Fruit fly (Drosophila melanogaster) whole organism, embryonic: Measurements from ENCODE around the gene Hr4.

Experiments used
- Adf1 ChIP-seq: fragments of 200-800 bp; sonication (Bioruptor generic); IDR thresholded peaks from 2 replicates; pipeline ENCODE4 v1.3.6; 2022; ENCODE audit warnings: missing biosample characterization, missing genetic modification characterization
- Atf6 ChIP-seq: fragments of 200-800 bp; sonication (Bioruptor generic); IDR thresholded peaks from 2 replicates; pipeline ENCODE4 v1.3.6; 2022; ENCODE audit warnings: missing biosample characterization, missing genetic modification characterization
- CG10267 ChIP-seq: fragments of 200-800 bp; sonication (Bioruptor generic); optimal IDR thresholded peaks from 2 replicates; lab custom pipeline; 2018; ENCODE audit warnings: missing biosample characterization, mild to moderate bottlenecking, missing genetic modification characterization, moderate library complexity
- CG10274 ChIP-seq: fragments of 200-800 bp; sonication (Bioruptor generic); optimal IDR thresholded peaks from 3 replicates; lab custom pipeline; 2017; ENCODE audit warnings: missing biosample characterization, mild to moderate bottlenecking, missing genetic modification characterization
- CG10565 ChIP-seq: fragments of 200-800 bp; sonication (Bioruptor generic); optimal IDR thresholded peaks from 3 replicates; lab custom pipeline; 2016; ENCODE audit warnings: missing biosample characterization, mild to moderate bottlenecking, missing genetic modification characterization
- CG11723 ChIP-seq: fragments of 200-800 bp; sonication (Bioruptor generic); optimal IDR thresholded peaks from 2 replicates; lab custom pipeline; 2017; ENCODE audit warnings: missing biosample characterization, mild to moderate bottlenecking, missing genetic modification characterization
- CG13894 ChIP-seq: fragments of 200-800 bp; sonication (Bioruptor generic); optimal IDR thresholded peaks from 3 replicates; lab custom pipeline; 2018; ENCODE audit warnings: missing biosample characterization, mild to moderate bottlenecking, missing genetic modification characterization, moderate library complexity
- CG14667 ChIP-seq: fragments of 200-800 bp; sonication (Bioruptor generic); IDR thresholded peaks from 2 replicates; pipeline ENCODE4 v1.3.6; 2022; ENCODE audit warnings: missing biosample characterization, missing genetic modification characterization
- CG15073 ChIP-seq: fragments of 200-800 bp; sonication (Bioruptor generic); optimal IDR thresholded peaks from 2 replicates; lab custom pipeline; 2016; ENCODE audit warnings: missing biosample characterization, missing genetic modification characterization
- CG17912 ChIP-seq: fragments of 200-800 bp; sonication (Bioruptor generic); optimal IDR thresholded peaks from 2 replicates; lab custom pipeline; 2018; ENCODE audit warnings: missing biosample characterization, mild to moderate bottlenecking, missing genetic modification characterization
- CG2120 ChIP-seq: fragments of 200-800 bp; sonication (Bioruptor generic); optimal IDR thresholded peaks from 3 replicates; lab custom pipeline; 2016; ENCODE audit warnings: missing biosample characterization, missing genetic modification characterization
- CG3163 ChIP-seq: fragments of 200-800 bp; sonication (Bioruptor generic); optimal IDR thresholded peaks from 3 replicates; lab custom pipeline; 2016; ENCODE audit warnings: missing biosample characterization, missing genetic modification characterization
- CG5245 ChIP-seq: fragments of 200-800 bp; sonication (Bioruptor generic); optimal IDR thresholded peaks from 3 replicates; lab custom pipeline; 2016; ENCODE audit warnings: missing biosample characterization, missing genetic modification characterization
- CG6683 ChIP-seq: fragments of 200-800 bp; sonication (Bioruptor generic); optimal IDR thresholded peaks from 2 replicates; lab custom pipeline; 2017; ENCODE audit warnings: missing biosample characterization, mild to moderate bottlenecking, missing genetic modification characterization, missing genetic modification reagents
- CG7786 ChIP-seq: fragments of 200-800 bp; sonication (Bioruptor generic); optimal IDR thresholded peaks from 2 replicates; lab custom pipeline; 2016; ENCODE audit warnings: missing biosample characterization, missing genetic modification characterization
- CG9727 ChIP-seq: fragments of 200-800 bp; sonication (Bioruptor generic); optimal IDR thresholded peaks from 3 replicates; lab custom pipeline; 2017; ENCODE audit warnings: missing biosample characterization, mild to moderate bottlenecking, missing genetic modification characterization
- CHES-1-like ChIP-seq: fragments of 200-800 bp; sonication (Bioruptor generic); optimal IDR thresholded peaks from 2 replicates; lab custom pipeline; 2016; ENCODE audit warnings: missing biosample characterization, missing genetic modification characterization
- Dbx ChIP-seq: fragments of 200-800 bp; sonication (Bioruptor generic); IDR thresholded peaks from 3 replicates; pipeline ENCODE4 v1.3.6; 2022; ENCODE audit warnings: missing biosample characterization, missing genetic modification characterization
- E2f2 ChIP-seq: fragments of 200-800 bp; sonication (Bioruptor generic); IDR thresholded peaks from 2 replicates; pipeline ENCODE4 v1.3.6; 2022; ENCODE audit warnings: missing biosample characterization, missing genetic modification characterization
- Ets97D ChIP-seq: fragments of 200-800 bp; sonication (Bioruptor generic); optimal IDR thresholded peaks from 3 replicates; lab custom pipeline; 2016; ENCODE audit warnings: missing biosample characterization, missing genetic modification characterization
- Fer2 ChIP-seq: fragments of 200-800 bp; sonication (Bioruptor generic); optimal IDR thresholded peaks from 2 replicates; lab custom pipeline; 2018; ENCODE audit warnings: missing biosample characterization, mild to moderate bottlenecking, missing genetic modification characterization, moderate library complexity
- Hand ChIP-seq: fragments of 200-800 bp; sonication (Bioruptor generic); optimal IDR thresholded peaks from 2 replicates; lab custom pipeline; 2017; ENCODE audit warnings: mild to moderate bottlenecking, missing biosample characterization, missing genetic modification reagents, missing genetic modification characterization
- HmgZ ChIP-seq: fragments of 200-800 bp; sonication (Bioruptor generic); optimal IDR thresholded peaks from 2 replicates; lab custom pipeline; 2018; ENCODE audit warnings: missing biosample characterization, mild to moderate bottlenecking, missing genetic modification characterization
- Hr51 ChIP-seq, 2 experiments: fragments of 200-800 bp; sonication (Bioruptor generic); optimal IDR thresholded peaks; 2 replicates in 1 of 2; 3 replicates in 1 of 2; lab custom pipeline; 2016 to 2018; ENCODE audit warnings: missing biosample characterization in 2 of 2, missing genetic modification characterization in 2 of 2, mild to moderate bottlenecking in 1 of 2, moderate library complexity in 1 of 2
- Jarid2 ChIP-seq: fragments of 200-800 bp; sonication (Bioruptor generic); optimal IDR thresholded peaks from 3 replicates; lab custom pipeline; 2017; ENCODE audit warnings: mild to moderate bottlenecking, missing biosample characterization, missing genetic modification reagents, missing genetic modification characterization
- Myb ChIP-seq: fragments of 200-800 bp; sonication (Bioruptor generic); optimal IDR thresholded peaks from 2 replicates; lab custom pipeline; 2016; ENCODE audit warnings: missing biosample characterization, missing genetic modification characterization
- NC2α ChIP-seq: fragments of 200-800 bp; sonication (Bioruptor generic); optimal IDR thresholded peaks from 2 replicates; lab custom pipeline; 2016; ENCODE audit warnings: missing biosample characterization, missing genetic modification characterization
- Optix ChIP-seq: fragments of 200-800 bp; sonication (Bioruptor generic); IDR thresholded peaks from 3 replicates; pipeline ENCODE4 v1.3.6; 2022; ENCODE audit warnings: missing biosample characterization, missing genetic modification characterization
- Poxn ChIP-seq: fragments of 200-800 bp; sonication (Bioruptor generic); IDR thresholded peaks from 2 replicates; pipeline ENCODE4 v1.3.6; 2022; ENCODE audit warnings: missing biosample characterization, missing genetic modification characterization
- Ptx1 ChIP-seq: fragments of 200-800 bp; sonication (Bioruptor generic); IDR thresholded peaks from 2 replicates; pipeline ENCODE4 v1.3.6; 2022; ENCODE audit warnings: missing biosample characterization, missing genetic modification characterization
- Ravus ChIP-seq: fragments of 200-800 bp; sonication (Bioruptor generic); IDR thresholded peaks from 2 replicates; pipeline ENCODE4 v1.3.6; 2022; ENCODE audit warnings: missing biosample characterization, missing genetic modification characterization
- Scr ChIP-seq: fragments of 200-800 bp; sonication (Bioruptor generic); IDR thresholded peaks from 2 replicates; pipeline ENCODE4 v1.3.6; 2022; ENCODE audit warnings: missing biosample characterization, missing genetic modification characterization; ENCODE audit not compliant: partially characterized antibody
- Sin3A ChIP-seq: fragments of >200 bp; optimal IDR thresholded peaks from 2 replicates; lab custom pipeline; 2018
- Six4 ChIP-seq: fragments of 200-800 bp; sonication (Bioruptor generic); optimal IDR thresholded peaks from 2 replicates; lab custom pipeline; 2016; ENCODE audit warnings: missing biosample characterization, missing genetic modification characterization
- bcd ChIP-seq: fragments of 200-800 bp; sonication (Bioruptor generic); optimal IDR thresholded peaks from 2 replicates; lab custom pipeline; 2017; ENCODE audit warnings: missing biosample characterization, mild to moderate bottlenecking, missing genetic modification characterization
- cwo ChIP-seq: fragments of 200-800 bp; sonication (Bioruptor generic); optimal IDR thresholded peaks from 3 replicates; lab custom pipeline; 2017; ENCODE audit warnings: missing biosample characterization, missing genetic modification characterization, mild to moderate bottlenecking, moderate library complexity, missing genetic modification reagents
- en ChIP-seq: fragments of 200-800 bp; sonication (Bioruptor generic); optimal IDR thresholded peaks from 2 replicates; lab custom pipeline; 2016; ENCODE audit warnings: missing biosample characterization, missing genetic modification characterization
- exex ChIP-seq: fragments of 200-800 bp; sonication (Bioruptor generic); optimal IDR thresholded peaks from 4 replicates; lab custom pipeline; 2018; ENCODE audit warnings: missing biosample characterization, mild to moderate bottlenecking, missing genetic modification characterization, moderate library complexity
- fru ChIP-seq: fragments of >200 bp; optimal IDR thresholded peaks from 2 replicates; lab custom pipeline; 2017
- kay ChIP-seq: fragments of 200-800 bp; sonication (Bioruptor generic); optimal IDR thresholded peaks from 2 replicates; lab custom pipeline; 2016; ENCODE audit warnings: missing biosample characterization, missing genetic modification characterization
- knrl ChIP-seq: fragments of 200-800 bp; sonication (Bioruptor generic); IDR thresholded peaks from 3 replicates; pipeline ENCODE4 v1.3.6; 2022; ENCODE audit warnings: missing biosample characterization, missing genetic modification characterization; ENCODE audit not compliant: partially characterized antibody
- org-1 ChIP-seq: fragments of 200-800 bp; sonication (Bioruptor generic); optimal IDR thresholded peaks from 2 replicates; lab custom pipeline; 2017; ENCODE audit warnings: missing biosample characterization, missing genetic modification characterization
- pan ChIP-seq, 4 experiments: fragments of >200 bp in 3 of 4; fragments of 200-800 bp in 1 of 4; sonication (Bioruptor generic) in 1 of 4; optimal IDR thresholded peaks in 3 of 4; IDR thresholded peaks in 1 of 4; 2 replicates each; pipeline versions ENCODE4 v1.3.6 to Lab custom; 2017 to 2022; ENCODE audit warnings: missing biosample characterization in 2 of 4, missing genetic modification characterization in 2 of 4, mixed read lengths in 1 of 4
- pzg ChIP-seq: fragments of 200-800 bp; sonication (Bioruptor generic); optimal IDR thresholded peaks from 3 replicates; lab custom pipeline; 2018; ENCODE audit warnings: missing biosample characterization, mild to moderate bottlenecking, missing genetic modification characterization, moderate library complexity
- slbo ChIP-seq: fragments of 200-800 bp; sonication (Bioruptor generic); IDR thresholded peaks from 2 replicates; pipeline ENCODE4 v1.3.6; 2022; ENCODE audit warnings: missing biosample characterization, missing genetic modification characterization
- unc-4 ChIP-seq: fragments of 200-800 bp; sonication (Bioruptor generic); IDR thresholded peaks from 2 replicates; pipeline ENCODE4 v1.3.6; 2022; ENCODE audit warnings: missing biosample characterization, missing genetic modification characterization; ENCODE audit not compliant: partially characterized antibody

Gene Hr4

dm6 chrX:1901605-1902136 is 40.1 kb upstream of the Hr4 start, which contains the start of gene Ldaf1 (continued):
- no peak for TF ChIP-seq Dbx (GFP tag; lab: Robert Waterston, UW)

dm6 chrX:1903077-1903476 is 38.7 kb upstream of the Hr4 start, which contains the start of gene CG32801:
CG32801 (minus strand) TSS chrX:1903177.
- TF ChIP-seq Jarid2 (GFP tag; lab: Kevin White, UChicago) = no peak
- no peak for TF ChIP-seq Scr
- TF ChIP-seq Adf1 (GFP tag; lab: Robert Waterston, UW) = no peak
- no peak for TF ChIP-seq Atf6 (GFP tag; lab: Robert Waterston, UW)
- no peak for TF ChIP-seq pan (optimal IDR thresholded peaks at IDR 0.05; lab: Kevin White, UChicago)
- no peak for TF ChIP-seq pan (GFP tag; optimal IDR thresholded peaks at IDR 0.05 in 1 of 2, IDR thresholded peaks at IDR 0.05 in 1 of 2)
- TF ChIP-seq Myb (GFP tag; lab: Kevin White, UChicago) = no peak
- no peak for TF ChIP-seq CG15073 (GFP tag; lab: Kevin White, UChicago)
- no peak for TF ChIP-seq CG9727 (GFP tag; lab: Kevin White, UChicago)
- no peak for TF ChIP-seq Ptx1 (GFP tag; lab: Robert Waterston, UW)
- no peak for TF ChIP-seq CG14667 (GFP tag; lab: Robert Waterston, UW)
- TF ChIP-seq, all 482 proteins: peak for 0

dm6 chrX:1903968-1904367 is 37.8 kb upstream of the Hr4 start:
- TF ChIP-seq Hr51 (GFP tag; optimal IDR thresholded peaks at IDR 0.05; lab: Kevin White, UChicago) (no peak), CG13894 (tag; lab: Kevin White, UChicago) (no peak), CG10274 (no peak), unc-4 (GFP tag; lab: Robert Waterston, UW) (no peak), CG3163 (GFP tag; lab: Kevin White, UChicago) (no peak), Fer2 (tag; lab: Kevin White, UChicago) (no peak), cwo (GFP tag; lab: Kevin White, UChicago) (no peak), CG7786 (GFP tag; lab: Kevin White, UChicago) (no peak), HmgZ (tag; lab: Kevin White, UChicago) (no peak), CG10267 (tag; lab: Kevin White, UChicago) (no peak), knrl (GFP tag; lab: Robert Waterston, UW) (no peak), kay (GFP tag; lab: Kevin White, UChicago) (no peak)

dm6 chrX:1907727-1908264 is 33.9 kb upstream of the Hr4 start, which contains the start of gene mip130:
mip130 (plus strand) TSS chrX:1908239.
- TF ChIP-seq CG10565 (GFP tag; lab: Kevin White, UChicago) (no peak), Sin3A (lab: Kevin White, UChicago) (peak; percentile 58), pzg (peak; percentile 51), CG5245 (GFP tag; lab: Kevin White, UChicago) (no peak), Ravus (GFP tag; lab: Robert Waterston, UW) (no peak), en (GFP tag; lab: Kevin White, UChicago) (no peak), org-1 (GFP tag; lab: Kevin White, UChicago) (no peak), Poxn (GFP tag; lab: Robert Waterston, UW) (no peak), CG2120 (GFP tag; lab: Kevin White, UChicago) (peak; percentile 57), Six4 (GFP tag; lab: Kevin White, UChicago) (no peak), Hand (GFP tag; lab: Kevin White, UChicago) (no peak), slbo (GFP tag; lab: Robert Waterston, UW) (no peak; the same call in none of the 2 replicates), NC2α (GFP tag; lab: Kevin White, UChicago) (no peak), E2f2 (peak; percentile 47; the same call in 1 of the 2 replicates), fru (no peak), bcd (GFP tag; lab: Kevin White, UChicago) (peak; percentile 50), Ets97D (GFP tag; lab: Kevin White, UChicago) (peak; percentile 24), CHES-1-like (GFP tag; lab: Kevin White, UChicago) (no peak), CG6683 (no peak), CG17912 (GFP tag; lab: Kevin White, UChicago) (no peak), CG11723 (GFP tag; lab: Kevin White, UChicago) (peak; percentile 5), Optix (GFP tag; lab: Robert Waterston, UW) (peak; percentile 17; the same call in 1 of the 3 replicates), exex (tag; lab: Kevin White, UChicago) (no peak)
